Fruit fly (Drosophila melanogaster) whole organism, embryonic: Measurements from ENCODE around the gene Dhc36C.

ENCODE experiments used
- ATbp ChIP-seq: fragments of 200-800 bp; sonication (Bioruptor generic); optimal IDR thresholded peaks from 2 replicates; lab custom pipeline; 2017; ENCODE audit warnings: missing biosample characterization, mild to moderate bottlenecking, missing genetic modification characterization, missing genetic modification reagents
- Ada2b ChIP-seq: fragments of 200-800 bp; sonication (Bioruptor generic); IDR thresholded peaks from 2 replicates; pipeline ENCODE4 v1.3.6; 2022; ENCODE audit warnings: missing biosample characterization, missing genetic modification characterization
- Asciz ChIP-seq: fragments of 200-800 bp; sonication (Bioruptor generic); optimal IDR thresholded peaks from 2 replicates; lab custom pipeline; 2017; ENCODE audit warnings: missing biosample characterization, mild to moderate bottlenecking, missing genetic modification characterization, missing genetic modification reagents
- Awh ChIP-seq: fragments of 200-800 bp; sonication (Bioruptor generic); IDR thresholded peaks from 2 replicates; pipeline ENCODE4, ENCODE4 v1.3.6; 2022; ENCODE audit warnings: missing biosample characterization, missing genetic modification characterization
- Blimp-1 ChIP-seq: fragments of 200-800 bp; sonication (Bioruptor generic); optimal IDR thresholded peaks from 3 replicates; lab custom pipeline; 2018; ENCODE audit warnings: missing biosample characterization, missing genetic modification characterization, mild to moderate bottlenecking, moderate library complexity, missing genetic modification reagents
- C15 ChIP-seq: fragments of 200-800 bp; sonication (Bioruptor generic); IDR thresholded peaks from 3 replicates; pipeline ENCODE4 v1.3.6; 2022; ENCODE audit warnings: missing biosample characterization, missing genetic modification characterization
- CG11696 ChIP-seq: fragments of 200-800 bp; sonication (Bioruptor generic); IDR thresholded peaks from 2 replicates; pipeline ENCODE4 v1.3.6; 2022; ENCODE audit warnings: missing biosample characterization, missing genetic modification characterization
- CG12071 ChIP-seq: fragments of 200-800 bp; sonication (Bioruptor generic); optimal IDR thresholded peaks from 3 replicates; lab custom pipeline; 2018; ENCODE audit warnings: missing biosample characterization, mild to moderate bottlenecking, missing genetic modification characterization
- CG1233 ChIP-seq: fragments of 200-800 bp; sonication (Bioruptor generic); optimal IDR thresholded peaks from 4 replicates; lab custom pipeline; 2018; ENCODE audit warnings: missing biosample characterization, mild to moderate bottlenecking, missing genetic modification characterization
- CG13296 ChIP-seq: fragments of 200-800 bp; sonication (Bioruptor generic); optimal IDR thresholded peaks from 3 replicates; lab custom pipeline; 2018; ENCODE audit warnings: missing biosample characterization, mild to moderate bottlenecking, missing genetic modification characterization
- CG14965 ChIP-seq: fragments of 200-800 bp; sonication (Bioruptor generic); optimal IDR thresholded peaks from 2 replicates; lab custom pipeline; 2016; ENCODE audit warnings: missing biosample characterization, missing genetic modification characterization, borderline replicate concordance
- CG1602 ChIP-seq: fragments of 200-800 bp; sonication (Bioruptor generic); optimal IDR thresholded peaks from 3 replicates; lab custom pipeline; 2016; ENCODE audit warnings: missing biosample characterization, missing genetic modification characterization
- CG1647 ChIP-seq: fragments of 200-800 bp; sonication (Bioruptor generic); optimal IDR thresholded peaks from 3 replicates; lab custom pipeline; 2016; ENCODE audit warnings: missing biosample characterization, missing genetic modification characterization
- CG16813 ChIP-seq: fragments of 200-800 bp; sonication (Bioruptor generic); IDR thresholded peaks from 3 replicates; pipeline ENCODE4 v1.3.6; 2022; ENCODE audit warnings: missing biosample characterization, missing genetic modification characterization; ENCODE audit not compliant: partially characterized antibody
- CG1832 ChIP-seq: fragments of 200-800 bp; sonication (Bioruptor generic); optimal IDR thresholded peaks from 2 replicates; lab custom pipeline; 2017; ENCODE audit warnings: missing biosample characterization, mild to moderate bottlenecking, missing genetic modification characterization, inconsistent platforms
- CG32772 ChIP-seq: fragments of 200-800 bp; sonication (Bioruptor generic); IDR thresholded peaks from 2 replicates; pipeline ENCODE4 v1.3.6; 2022; ENCODE audit warnings: missing biosample characterization, missing genetic modification characterization
- CG4730 ChIP-seq: fragments of 200-800 bp; sonication (Bioruptor generic); IDR thresholded peaks from 2 replicates; pipeline ENCODE4 v1.3.6; 2022; ENCODE audit warnings: missing biosample characterization, missing genetic modification characterization
- CG6813 ChIP-seq: fragments of 200-800 bp; sonication (Bioruptor generic); optimal IDR thresholded peaks from 2 replicates; lab custom pipeline; 2017; ENCODE audit warnings: missing biosample characterization, missing genetic modification characterization, mild to moderate bottlenecking, moderate library complexity, missing genetic modification reagents
- CG7556 ChIP-seq: fragments of 200-800 bp; sonication (Bioruptor generic); optimal IDR thresholded peaks from 2 replicates; lab custom pipeline; 2017; ENCODE audit warnings: missing biosample characterization, mild to moderate bottlenecking, missing genetic modification characterization
- CG7745 ChIP-seq: fragments of 200-800 bp; sonication (Bioruptor generic); optimal IDR thresholded peaks from 2 replicates; lab custom pipeline; 2018; ENCODE audit warnings: missing biosample characterization, mild to moderate bottlenecking, missing genetic modification characterization, moderate library complexity
- CG9215 ChIP-seq: fragments of 200-800 bp; sonication (Bioruptor generic); IDR thresholded peaks from 2 replicates; pipeline ENCODE4 v1.3.6; 2022; ENCODE audit warnings: missing biosample characterization, missing genetic modification characterization
- CHES-1-like ChIP-seq: fragments of 200-800 bp; sonication (Bioruptor generic); optimal IDR thresholded peaks from 2 replicates; lab custom pipeline; 2016; ENCODE audit warnings: missing biosample characterization, missing genetic modification characterization
- CTCF ChIP-seq: fragments of 200-800 bp; sonication (Bioruptor generic); optimal IDR thresholded peaks from 2 replicates; lab custom pipeline; 2017; ENCODE audit warnings: missing biosample characterization, mild to moderate bottlenecking, missing genetic modification characterization, moderate library complexity
- CrebB ChIP-seq: fragments of 200-800 bp; sonication (Bioruptor generic); optimal IDR thresholded peaks from 3 replicates; lab custom pipeline; 2018; ENCODE audit warnings: missing biosample characterization, mild to moderate bottlenecking, missing genetic modification characterization
- D ChIP-seq, 2 experiments: fragments of 200-800 bp in 1 of 2; fragments of >200 bp in 1 of 2; sonication (Bioruptor generic) in 1 of 2; optimal IDR thresholded peaks; 2 replicates in 1 of 2; 3 replicates in 1 of 2; lab custom pipeline; 2017; ENCODE audit warnings: mild to moderate bottlenecking in 1 of 2, missing biosample characterization in 1 of 2, missing genetic modification characterization in 1 of 2, missing genetic modification reagents in 1 of 2
- Hey ChIP-seq: fragments of 200-800 bp; sonication (Bioruptor generic); optimal IDR thresholded peaks from 3 replicates; lab custom pipeline; 2018; ENCODE audit warnings: missing biosample characterization, mild to moderate bottlenecking, missing genetic modification characterization
- MESR4 ChIP-seq: fragments of 200-800 bp; sonication (Bioruptor generic); optimal IDR thresholded peaks from 2 replicates; lab custom pipeline; 2018; ENCODE audit warnings: missing biosample characterization, mild to moderate bottlenecking, missing genetic modification characterization, moderate library complexity
- Max ChIP-seq: fragments of 200-800 bp; sonication (Bioruptor generic); optimal IDR thresholded peaks from 2 replicates; lab custom pipeline; 2016; ENCODE audit warnings: missing biosample characterization, mild to moderate bottlenecking, missing genetic modification characterization
- Nf-YA ChIP-seq: fragments of 200-800 bp; sonication (Bioruptor generic); IDR thresholded peaks from 2 replicates; pipeline ENCODE4 v1.3.6; 2022; ENCODE audit warnings: missing biosample characterization, missing genetic modification characterization
- Opbp ChIP-seq: fragments of 200-800 bp; sonication (Bioruptor generic); IDR thresholded peaks from 3 replicates; pipeline ENCODE4 v1.3.6; 2022; ENCODE audit warnings: missing biosample characterization, missing genetic modification characterization; ENCODE audit not compliant: partially characterized antibody
- Rfx ChIP-seq: fragments of 200-800 bp; sonication (Bioruptor generic); IDR thresholded peaks from 2 replicates; pipeline ENCODE4 v1.3.6; 2022; ENCODE audit warnings: missing biosample characterization, missing genetic modification characterization
- Usf ChIP-seq: fragments of 200-800 bp; sonication (Bioruptor generic); optimal IDR thresholded peaks from 2 replicates; lab custom pipeline; 2017; ENCODE audit warnings: missing genotype, missing biosample characterization, missing genetic modification characterization
- Xrp1 ChIP-seq: fragments of 200-800 bp; sonication (Bioruptor generic); IDR thresholded peaks from 2 replicates; pipeline ENCODE4 v1.3.6; 2022; ENCODE audit warnings: missing biosample characterization, missing genetic modification characterization
- bigmax ChIP-seq: fragments of 200-800 bp; sonication (Bioruptor generic); optimal IDR thresholded peaks from 2 replicates; lab custom pipeline; 2018; ENCODE audit warnings: missing biosample characterization, mild to moderate bottlenecking, missing genetic modification characterization
- cad ChIP-seq: fragments of >200 bp; optimal IDR thresholded peaks from 2 replicates; lab custom pipeline; 2017; ENCODE audit warnings: missing biosample characterization, missing genetic modification characterization
- disco-r ChIP-seq: fragments of 200-800 bp; sonication (Bioruptor generic); optimal IDR thresholded peaks from 2 replicates; lab custom pipeline; 2016; ENCODE audit warnings: missing biosample characterization, missing genetic modification characterization
- emc ChIP-seq: fragments of 200-800 bp; sonication (Bioruptor generic); optimal IDR thresholded peaks from 2 replicates; lab custom pipeline; 2016; ENCODE audit warnings: missing biosample characterization, missing genetic modification characterization
- eyg ChIP-seq: fragments of 200-800 bp; sonication (Bioruptor generic); optimal IDR thresholded peaks from 3 replicates; lab custom pipeline; 2016; ENCODE audit warnings: missing biosample characterization, missing genetic modification characterization
- gem ChIP-seq: fragments of 200-800 bp; sonication (Bioruptor generic); optimal IDR thresholded peaks from 2 replicates; lab custom pipeline; 2019; ENCODE audit warnings: missing biosample characterization, mild to moderate bottlenecking, missing genetic modification characterization, moderate library complexity
- mld ChIP-seq: fragments of 200-800 bp; sonication (Bioruptor generic); IDR thresholded peaks from 3 replicates; pipeline ENCODE4 v1.3.6; 2022; ENCODE audit warnings: missing biosample characterization, missing genetic modification characterization; ENCODE audit not compliant: partially characterized antibody
- pnt ChIP-seq: fragments of 200-800 bp; sonication (Bioruptor generic); optimal IDR thresholded peaks from 3 replicates; lab custom pipeline; 2016; ENCODE audit warnings: missing biosample characterization, missing genetic modification characterization
- slou ChIP-seq: fragments of 200-800 bp; sonication (Bioruptor generic); optimal IDR thresholded peaks from 3 replicates; lab custom pipeline; 2016; ENCODE audit warnings: missing biosample characterization, missing genetic modification characterization
- tin ChIP-seq: fragments of 200-800 bp; sonication (Bioruptor generic); optimal IDR thresholded peaks from 3 replicates; lab custom pipeline; 2016; ENCODE audit warnings: missing biosample characterization, missing genetic modification characterization
- twi ChIP-seq: fragments of 200-800 bp; optimal IDR thresholded peaks from 2 replicates; lab custom pipeline; 2019; ENCODE audit warnings: missing biosample characterization, mild to moderate bottlenecking, missing genetic modification characterization, moderate library complexity
- tx ChIP-seq: fragments of 200-800 bp; sonication (Bioruptor generic); optimal IDR thresholded peaks from 2 replicates; lab custom pipeline; 2016; ENCODE audit warnings: missing biosample characterization, missing genetic modification characterization
- unpg ChIP-seq: fragments of 200-800 bp; sonication (Bioruptor generic); optimal IDR thresholded peaks from 3 replicates; lab custom pipeline; 2018; ENCODE audit warnings: missing biosample characterization, mild to moderate bottlenecking, missing genetic modification characterization, moderate library complexity
- usp ChIP-seq: fragments of >200 bp; optimal IDR thresholded peaks from 2 replicates; lab custom pipeline; 2017; ENCODE audit warnings: missing biosample characterization, missing genetic modification characterization
- vnd ChIP-seq: fragments of 200-800 bp; sonication (Bioruptor generic); IDR thresholded peaks from 3 replicates; pipeline ENCODE4 v1.3.6; 2022; ENCODE audit warnings: missing biosample characterization, missing genetic modification characterization; ENCODE audit not compliant: partially characterized antibody
- zfh1 ChIP-seq: fragments of 200-800 bp; sonication (Bioruptor generic); IDR thresholded peaks from 3 replicates; pipeline ENCODE4 v1.3.6; 2022; ENCODE audit warnings: missing biosample characterization, missing genetic modification characterization

The Dhc36C gene

dm6 chr2L:17472582-17473524 lies 28.3 kb upstream of the Dhc36C start, which contains the start of gene BicD (continued):
- TF ChIP-seq CG14965 (no peak), twi (tag; lab: Kevin White, UChicago) (no peak), mld (GFP tag; lab: Robert Waterston, UW) (no peak), pnt (GFP tag; lab: Kevin White, UChicago) (no peak), unpg (no peak), vnd (GFP tag; lab: Robert Waterston, UW) (peak; percentile 52; the same call in 2 of the 3 replicates), tin (GFP tag; lab: Kevin White, UChicago) (no peak), CG11696 (GFP tag; lab: Robert Waterston, UW) (no peak), usp (GFP tag; lab: Kevin White, UChicago) (no peak), CG6813 (GFP tag; lab: Kevin White, UChicago) (no peak), CG9215 (GFP tag; lab: Robert Waterston, UW) (no peak), Opbp (GFP tag; lab: Robert Waterston, UW) (peak; percentile 49; the same call in 1 of the 3 replicates), ATbp (no peak), CG12071 (GFP tag; lab: Kevin White, UChicago) (no peak), CG16813 (GFP tag; lab: Robert Waterston, UW) (peak; percentile 66), Ada2b (GFP tag; lab: Robert Waterston, UW) (no peak), CG13296 (GFP tag; lab: Kevin White, UChicago) (peak; percentile 24), D (optimal IDR thresholded peaks at IDR 0.05; lab: Kevin White, UChicago) (peak; percentile 46), D (GFP tag; optimal IDR thresholded peaks at IDR 0.05; lab: Kevin White, UChicago) (no peak), emc (GFP tag; lab: Kevin White, UChicago) (no peak), CG1602 (no peak), Max (GFP tag; lab: Kevin White, UChicago) (no peak), Awh (GFP tag; lab: Robert Waterston, UW) (no peak), CG7745 (tag; lab: Kevin White, UChicago) (peak; percentile 9), tx (GFP tag; lab: Kevin White, UChicago) (no peak), cad (GFP tag; lab: Kevin White, UChicago) (no peak), CG1233 (GFP tag; lab: Kevin White, UChicago) (no peak), bigmax (GFP tag; lab: Kevin White, UChicago) (no peak), slou (GFP tag; lab: Kevin White, UChicago) (no peak), CG1647 (GFP tag; lab: Kevin White, UChicago) (no peak), CG1832 (no peak), CrebB (tag; lab: Kevin White, UChicago) (peak; percentile 32), MESR4 (peak; percentile 52), disco-r (GFP tag; lab: Kevin White, UChicago) (no peak), CTCF (GFP tag; lab: Kevin White, UChicago) (peak; percentile 54), CHES-1-like (no peak), gem (tag; lab: Kevin White, UChicago) (no peak), Rfx (GFP tag; lab: Robert Waterston, UW) (no peak), Nf-YA (no peak), Blimp-1 (GFP tag; lab: Kevin White, UChicago) (peak; percentile 2), zfh1 (GFP tag; lab: Robert Waterston, UW) (no peak), Asciz (GFP tag; lab: Kevin White, UChicago) (no peak), Xrp1 (GFP tag; lab: Robert Waterston, UW) (no peak), C15 (GFP tag; lab: Robert Waterston, UW) (no peak), CG7556 (GFP tag; lab: Kevin White, UChicago) (no peak), CG32772 (GFP tag; lab: Robert Waterston, UW) (no peak), Usf (GFP tag; lab: Kevin White, UChicago) (no peak), CG4730 (GFP tag; lab: Robert Waterston, UW) (no peak), Hey (tag; lab: Kevin White, UChicago) (no peak), eyg (GFP tag; lab: Kevin White, UChicago) (no peak)
